Worm (Caenorhabditis elegans): ENCODE measurements around the gene F17C11.26.

F17C11.26 gene

ce11 chrV:10966874-10967273 is 25.6 kb downstream of the F17C11.26 start:
- no peak for TF ChIP-seq elt-2 (tag; optimal IDR thresholded peaks at IDR 0.05)
- TF ChIP-seq hlh-13 (GFP tag; optimal IDR thresholded peaks at IDR 0.05), result no peak
- no peak for TF ChIP-seq eyg-1 (tag; optimal IDR thresholded peaks at IDR 0.05)
- no peak for TF ChIP-seq pha-4 (tag; optimal IDR thresholded peaks at IDR 0.05)
- no peak for TF ChIP-seq sox-4 (tag; optimal IDR thresholded peaks at IDR 0.05)
- no peak for TF ChIP-seq ceh-24 (tag; optimal IDR thresholded peaks at IDR 0.05)
- no peak for TF ChIP-seq hlh-6 (tag; optimal IDR thresholded peaks at IDR 0.05)
- TF ChIP-seq unc-55 (GFP tag; optimal IDR thresholded peaks at IDR 0.05), result no peak
- TF ChIP-seq nhr-232 (tag; optimal IDR thresholded peaks at IDR 0.05), result no peak
- no peak for TF ChIP-seq unc-3 (GFP tag; conservative IDR thresholded peaks at IDR 0.05)
- TF ChIP-seq unc-3 (tag; optimal IDR thresholded peaks at IDR 0.05), result no peak
- no peak for TF ChIP-seq ceh-14 (tag; optimal IDR thresholded peaks at IDR 0.05)
- no peak for TF ChIP-seq dve-1 (tag; optimal IDR thresholded peaks at IDR 0.05)
- no peak for TF ChIP-seq hlh-15 (tag; optimal IDR thresholded peaks at IDR 0.05)
- no peak for TF ChIP-seq nhr-11 (tag; optimal IDR thresholded peaks at IDR 0.05)

ce11 chrV:10967594-10968273 is 26.5 kb downstream of the F17C11.26 start:
- TF ChIP-seq nfya-1 (tag; optimal IDR thresholded peaks at IDR 0.05), result no peak
- TF ChIP-seq lin-11 (tag; optimal IDR thresholded peaks at IDR 0.05), result no peak
- no peak for TF ChIP-seq ama-1 (optimal IDR thresholded peaks at IDR 0.05)
- TF ChIP-seq hlh-6 (tag; optimal IDR thresholded peaks at IDR 0.05), result no peak
- no peak for TF ChIP-seq dmd-4 (tag; optimal IDR thresholded peaks at IDR 0.05; ENCODE audit: borderline replicate concordance)
- TF ChIP-seq ztf-16 (tag; optimal IDR thresholded peaks at IDR 0.05), result no peak
- no peak for TF ChIP-seq pag-3 (tag; optimal IDR thresholded peaks at IDR 0.05; ENCODE audit: borderline replicate concordance)
- no peak for TF ChIP-seq pqm-1 (tag; optimal IDR thresholded peaks at IDR 0.05)
- no peak for TF ChIP-seq tbx-7 (tag; optimal IDR thresholded peaks at IDR 0.05)

DNA sequence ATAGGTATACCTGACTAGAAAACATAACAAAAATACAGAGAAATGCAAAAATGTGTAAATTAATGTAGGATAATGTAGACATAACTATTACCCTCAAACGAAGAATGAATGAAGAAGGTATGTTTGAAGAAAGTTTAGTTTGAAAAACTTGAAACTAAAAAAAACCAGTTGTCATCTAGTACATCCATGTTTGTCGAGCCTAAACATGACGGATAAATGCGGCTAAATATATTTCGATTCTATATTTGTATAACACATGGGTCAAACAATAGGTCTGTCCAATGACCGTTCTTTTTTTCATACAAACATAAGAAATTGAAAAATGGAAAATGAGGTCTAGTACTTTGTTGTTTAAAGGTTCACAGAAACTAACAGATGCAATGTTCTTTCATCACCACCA is 28.8 kb downstream of the F17C11.26 start, which contains the start of gene F17C11.22:
Gene F17C11.22, minus strand, starts transcription at position 101 of the 400 bp plus-strand sequence.
- TF ChIP-seq C08G9.2 (tag; optimal IDR thresholded peaks at IDR 0.05), result no peak
- TF ChIP-seq lin-11 (tag; optimal IDR thresholded peaks at IDR 0.05), result no peak
- TF ChIP-seq unc-42 (tag; optimal IDR thresholded peaks at IDR 0.05), result no peak
- TF ChIP-seq tbx-7 (tag; optimal IDR thresholded peaks at IDR 0.05), result no peak
- no peak for TF ChIP-seq hlh-15 (tag; optimal IDR thresholded peaks at IDR 0.05)
- no peak for TF ChIP-seq ceh-9 (tag; optimal IDR thresholded peaks at IDR 0.05)
- TF ChIP-seq hlh-8 (tag; optimal IDR thresholded peaks at IDR 0.05), result no peak
- no peak for TF ChIP-seq ceh-19 (GFP tag; optimal IDR thresholded peaks at IDR 0.05)
- no peak for TF ChIP-seq ceh-24 (tag; optimal IDR thresholded peaks at IDR 0.05)
- TF ChIP-seq C38D4.7 (GFP tag; optimal IDR thresholded peaks at IDR 0.05), result no peak
- TF ChIP-seq lim-6 (tag; optimal IDR thresholded peaks at IDR 0.05), result no peak
- no peak for TF ChIP-seq ama-1 (optimal IDR thresholded peaks at IDR 0.05)

DNA sequence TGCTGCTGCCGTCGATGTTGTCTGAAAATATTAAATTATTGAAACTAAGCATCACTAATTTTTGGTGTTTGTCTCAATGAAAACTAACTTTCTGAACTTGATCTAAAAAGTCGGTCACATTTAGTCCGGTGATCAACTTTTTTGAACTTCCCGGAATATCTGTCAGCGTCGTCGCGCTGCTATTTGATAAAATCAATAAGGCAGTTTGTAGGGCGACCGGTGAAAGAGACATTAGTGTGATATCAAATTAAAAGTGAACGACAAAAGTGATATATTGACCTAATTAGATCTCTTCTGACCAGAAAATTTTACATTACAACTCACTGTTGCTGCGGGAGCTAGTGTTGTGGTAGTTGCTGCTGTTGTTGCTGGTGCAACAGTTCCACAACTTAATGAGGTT is 29.7 kb downstream of the F17C11.26 start:
- TF ChIP-seq ceh-45 (GFP tag; IDR thresholded peaks at IDR 0.05) (no peak), hlh-13 (GFP tag; optimal IDR thresholded peaks at IDR 0.05) (no peak), ceh-9 (tag; optimal IDR thresholded peaks at IDR 0.05) (no peak), ama-1 (optimal IDR thresholded peaks at IDR 0.05) (no peak), ahr-1 (tag; optimal IDR thresholded peaks at IDR 0.05) (no peak), mec-3 (tag; optimal IDR thresholded peaks at IDR 0.05; ENCODE audit: borderline replicate concordance) (no peak), ets-4 (tag; optimal IDR thresholded peaks at IDR 0.05) (no peak), pqm-1 (tag; optimal IDR thresholded peaks at IDR 0.05) (no peak), elt-4 (tag; optimal IDR thresholded peaks at IDR 0.05) (no peak), elt-2 (tag; optimal IDR thresholded peaks at IDR 0.05) (no peak), ceh-19 (GFP tag; optimal IDR thresholded peaks at IDR 0.05) (no peak), C08G9.2 (tag; optimal IDR thresholded peaks at IDR 0.05) (no peak), syd-9 (tag; optimal IDR thresholded peaks at IDR 0.05) (no peak), K09A11.1 (tag; optimal IDR thresholded peaks at IDR 0.05; ENCODE audit: insufficient read depth) (no peak)

Data from whole organism, late embryonic.